Fruit fly (Drosophila melanogaster) whole organism, embryonic: ENCODE results near the gene PLCXD.

Experiments
- CG10209 ChIP-seq: fragments of 200-800 bp; sonication (Bioruptor generic); optimal IDR thresholded peaks from 3 replicates; lab custom pipeline; 2017; ENCODE audit warnings: missing biosample characterization, mild to moderate bottlenecking, missing genetic modification characterization, missing genetic modification reagents
- CG11085 ChIP-seq: fragments of 200-800 bp; sonication (Bioruptor generic); IDR thresholded peaks from 2 replicates; pipeline ENCODE4 v1.3.6; 2022; ENCODE audit warnings: missing biosample characterization, missing genetic modification characterization
- CG11093 ChIP-seq: fragments of 200-800 bp; sonication (Bioruptor generic); IDR thresholded peaks from 3 replicates; pipeline ENCODE4 v1.3.6; 2022; ENCODE audit warnings: missing biosample characterization, missing genetic modification characterization
- CG13894 ChIP-seq: fragments of 200-800 bp; sonication (Bioruptor generic); optimal IDR thresholded peaks from 3 replicates; lab custom pipeline; 2018; ENCODE audit warnings: missing biosample characterization, mild to moderate bottlenecking, missing genetic modification characterization, moderate library complexity
- CG1529 ChIP-seq: fragments of 200-800 bp; sonication (Bioruptor generic); optimal IDR thresholded peaks from 3 replicates; lab custom pipeline; 2018; ENCODE audit warnings: missing biosample characterization, missing genetic modification characterization
- CG15514 ChIP-seq: fragments of 200-800 bp; sonication (Bioruptor generic); optimal IDR thresholded peaks from 3 replicates; lab custom pipeline; 2017; ENCODE audit warnings: missing biosample characterization, missing genetic modification characterization, mild to moderate bottlenecking, moderate library complexity, missing genetic modification reagents
- CG16813 ChIP-seq: fragments of 200-800 bp; sonication (Bioruptor generic); IDR thresholded peaks from 3 replicates; pipeline ENCODE4 v1.3.6; 2022; ENCODE audit warnings: missing biosample characterization, missing genetic modification characterization; ENCODE audit not compliant: partially characterized antibody
- CG17361 ChIP-seq: fragments of 200-800 bp; sonication (Bioruptor generic); IDR thresholded peaks from 3 replicates; pipeline ENCODE4 v1.3.6; 2022; ENCODE audit warnings: missing biosample characterization, missing genetic modification characterization
- CG2875 ChIP-seq: fragments of 200-800 bp; sonication (Bioruptor generic); optimal IDR thresholded peaks from 2 replicates; lab custom pipeline; 2017; ENCODE audit warnings: missing biosample characterization, mild to moderate bottlenecking, missing genetic modification characterization, missing genetic modification reagents
- CG31388 ChIP-seq: fragments of 200-800 bp; sonication (Bioruptor generic); optimal IDR thresholded peaks from 2 replicates; lab custom pipeline; 2016; ENCODE audit warnings: missing biosample characterization, missing genetic modification characterization
- CG4328 ChIP-seq: fragments of 200-800 bp; sonication (Bioruptor generic); optimal IDR thresholded peaks from 3 replicates; lab custom pipeline; 2017; ENCODE audit warnings: missing biosample characterization, missing genetic modification reagents, missing genetic modification characterization
- CG6689 ChIP-seq: fragments of 200-800 bp; sonication (Bioruptor generic); IDR thresholded peaks from 2 replicates; pipeline ENCODE4 v1.3.6; 2022; ENCODE audit warnings: missing biosample characterization, missing genetic modification characterization
- CG6765 ChIP-seq: fragments of 200-800 bp; sonication (Bioruptor generic); optimal IDR thresholded peaks from 3 replicates; lab custom pipeline; 2017; ENCODE audit warnings: missing biosample characterization, mild to moderate bottlenecking, missing genetic modification characterization
- CG7271 ChIP-seq: fragments of 200-800 bp; sonication (Bioruptor generic); optimal IDR thresholded peaks from 2 replicates; lab custom pipeline; 2018; ENCODE audit warnings: missing biosample characterization, mild to moderate bottlenecking, missing genetic modification characterization, moderate library complexity
- CG7745 ChIP-seq: fragments of 200-800 bp; sonication (Bioruptor generic); optimal IDR thresholded peaks from 2 replicates; lab custom pipeline; 2018; ENCODE audit warnings: missing biosample characterization, mild to moderate bottlenecking, missing genetic modification characterization, moderate library complexity
- CG8388 ChIP-seq: fragments of 200-800 bp; sonication (Bioruptor generic); optimal IDR thresholded peaks from 2 replicates; lab custom pipeline; 2019; ENCODE audit warnings: missing biosample characterization, mild to moderate bottlenecking, missing genetic modification characterization, moderate library complexity
- D19A ChIP-seq: fragments of 200-800 bp; optimal IDR thresholded peaks from 3 replicates; lab custom pipeline; 2019; ENCODE audit warnings: missing biosample characterization, mild to moderate bottlenecking, missing genetic modification characterization, moderate library complexity
- Dll ChIP-seq: fragments of 200-800 bp; sonication (Bioruptor generic); IDR thresholded peaks from 4 replicates; pipeline ENCODE4 v1.3.6; 2022; ENCODE audit warnings: missing biosample characterization, missing genetic modification characterization; ENCODE audit not compliant: partially characterized antibody
- Doc3 ChIP-seq: fragments of 200-800 bp; sonication (Bioruptor generic); IDR thresholded peaks from 3 replicates; pipeline ENCODE4 v1.3.6; 2022; ENCODE audit warnings: missing biosample characterization, missing genetic modification characterization; ENCODE audit not compliant: partially characterized antibody
- Fer2 ChIP-seq: fragments of 200-800 bp; sonication (Bioruptor generic); optimal IDR thresholded peaks from 2 replicates; lab custom pipeline; 2018; ENCODE audit warnings: missing biosample characterization, mild to moderate bottlenecking, missing genetic modification characterization, moderate library complexity
- H2.0 ChIP-seq: fragments of 200-800 bp; sonication (Bioruptor generic); IDR thresholded peaks from 2 replicates; pipeline ENCODE4 v1.3.6; 2022; ENCODE audit warnings: missing biosample characterization, missing genetic modification characterization
- Poxn ChIP-seq: fragments of 200-800 bp; sonication (Bioruptor generic); IDR thresholded peaks from 2 replicates; pipeline ENCODE4 v1.3.6; 2022; ENCODE audit warnings: missing biosample characterization, missing genetic modification characterization
- Side ChIP-seq: fragments of 200-800 bp; sonication (Bioruptor generic); optimal IDR thresholded peaks from 2 replicates; lab custom pipeline; 2016; ENCODE audit warnings: missing biosample characterization, missing genetic modification characterization
- Six4 ChIP-seq: fragments of 200-800 bp; sonication (Bioruptor generic); optimal IDR thresholded peaks from 2 replicates; lab custom pipeline; 2016; ENCODE audit warnings: missing biosample characterization, missing genetic modification characterization
- Usf ChIP-seq: fragments of 200-800 bp; sonication (Bioruptor generic); optimal IDR thresholded peaks from 2 replicates; lab custom pipeline; 2017; ENCODE audit warnings: missing genotype, missing biosample characterization, missing genetic modification characterization
- Vsx1 ChIP-seq: fragments of 200-800 bp; sonication (Bioruptor generic); optimal IDR thresholded peaks from 2 replicates; lab custom pipeline; 2017; ENCODE audit warnings: missing biosample characterization, mild to moderate bottlenecking, missing genetic modification characterization, missing genetic modification reagents
- abd-A ChIP-seq: fragments of 200-800 bp; sonication (Bioruptor generic); optimal IDR thresholded peaks from 3 replicates; lab custom pipeline; 2019; ENCODE audit warnings: missing biosample characterization, mild to moderate bottlenecking, missing genetic modification characterization, moderate library complexity
- al ChIP-seq: fragments of 200-800 bp; sonication (Bioruptor generic); IDR thresholded peaks from 2 replicates; pipeline ENCODE4 v1.3.6; 2022; ENCODE audit warnings: missing biosample characterization, missing genetic modification characterization
- amos ChIP-seq: fragments of 200-800 bp; sonication (Bioruptor generic); IDR thresholded peaks from 2 replicates; pipeline ENCODE4 v1.3.6; 2022; ENCODE audit warnings: missing biosample characterization, missing genetic modification characterization; ENCODE audit not compliant: partially characterized antibody
- ap ChIP-seq: fragments of 200-800 bp; sonication (Bioruptor generic); IDR thresholded peaks from 2 replicates; pipeline ENCODE4 v1.3.6; 2022; ENCODE audit warnings: missing biosample characterization, missing genetic modification characterization
- ase ChIP-seq: fragments of 200-800 bp; sonication (Bioruptor generic); IDR thresholded peaks from 3 replicates; pipeline ENCODE4 v1.3.6; 2022; ENCODE audit warnings: missing biosample characterization, missing genetic modification characterization
- bigmax ChIP-seq: fragments of 200-800 bp; sonication (Bioruptor generic); optimal IDR thresholded peaks from 2 replicates; lab custom pipeline; 2018; ENCODE audit warnings: missing biosample characterization, mild to moderate bottlenecking, missing genetic modification characterization
- cg ChIP-seq: fragments of 200-800 bp; sonication (Bioruptor generic); optimal IDR thresholded peaks from 3 replicates; lab custom pipeline; 2019; ENCODE audit warnings: missing biosample characterization, mild to moderate bottlenecking, missing genetic modification characterization, moderate library complexity
- crol ChIP-seq: fragments of 200-800 bp; sonication (Bioruptor generic); IDR thresholded peaks from 2 replicates; pipeline ENCODE4 v1.3.6; 2022; ENCODE audit warnings: missing biosample characterization, missing genetic modification characterization
- gt ChIP-seq: fragments of 200-800 bp; sonication (Bioruptor generic); IDR thresholded peaks from 2 replicates; pipeline ENCODE4 v1.3.6; 2022; ENCODE audit warnings: missing biosample characterization, missing genetic modification characterization
- insv ChIP-seq, 2 experiments: fragments of 200-800 bp; sonication (Bioruptor generic); optimal IDR thresholded peaks; 3 replicates each; lab custom pipeline; 2016 to 2018; ENCODE audit warnings: missing biosample characterization in 2 of 2, missing genetic modification characterization in 2 of 2
- ken ChIP-seq: fragments of 200-800 bp; sonication (Bioruptor generic); IDR thresholded peaks from 3 replicates; pipeline ENCODE4 v1.3.6; 2022; ENCODE audit warnings: missing biosample characterization, missing genetic modification characterization
- kni ChIP-seq: fragments of 200-800 bp; sonication (Bioruptor generic); optimal IDR thresholded peaks from 3 replicates; lab custom pipeline; 2017; ENCODE audit warnings: mild to moderate bottlenecking, missing biosample characterization, missing genetic modification reagents, missing genetic modification characterization
- nau ChIP-seq: fragments of 200-800 bp; sonication (Bioruptor generic); optimal IDR thresholded peaks from 3 replicates; lab custom pipeline; 2017; ENCODE audit warnings: missing biosample characterization, mild to moderate bottlenecking, missing genetic modification characterization, missing genetic modification reagents
- nerfin-1 ChIP-seq: fragments of 200-800 bp; sonication (Bioruptor generic); optimal IDR thresholded peaks from 3 replicates; lab custom pipeline; 2019; ENCODE audit warnings: missing biosample characterization, mild to moderate bottlenecking, missing genetic modification characterization, moderate library complexity
- pros ChIP-seq: fragments of 200-800 bp; sonication (Bioruptor generic); optimal IDR thresholded peaks from 3 replicates; lab custom pipeline; 2019; ENCODE audit warnings: missing biosample characterization, mild to moderate bottlenecking, missing genetic modification characterization, moderate library complexity
- ro ChIP-seq: fragments of 200-800 bp; sonication (Bioruptor generic); IDR thresholded peaks from 2 replicates; pipeline ENCODE4 v1.3.6; 2022; ENCODE audit warnings: missing biosample characterization, missing genetic modification characterization
- sima ChIP-seq: fragments of 200-800 bp; sonication (Bioruptor generic); optimal IDR thresholded peaks from 2 replicates; lab custom pipeline; 2016; ENCODE audit warnings: missing biosample characterization, missing genetic modification characterization
- so ChIP-seq: fragments of 200-800 bp; sonication (Bioruptor generic); IDR thresholded peaks from 3 replicates; pipeline ENCODE4 v1.3.6; 2022; ENCODE audit warnings: missing biosample characterization, missing genetic modification characterization
- stc ChIP-seq: fragments of 200-800 bp; sonication (Bioruptor generic); IDR thresholded peaks from 2 replicates; pipeline ENCODE4 v1.3.6; 2022; ENCODE audit warnings: missing biosample characterization, missing genetic modification characterization
- stwl ChIP-seq: fragments of 200-800 bp; sonication (Bioruptor generic); optimal IDR thresholded peaks from 3 replicates; lab custom pipeline; 2018; ENCODE audit warnings: missing biosample characterization, mild to moderate bottlenecking, missing genetic modification characterization, moderate library complexity
- tio ChIP-seq: fragments of 200-800 bp; sonication (Bioruptor generic); optimal IDR thresholded peaks from 2 replicates; lab custom pipeline; 2017; ENCODE audit warnings: missing biosample characterization, missing genetic modification characterization, inconsistent platforms
- unpg ChIP-seq: fragments of 200-800 bp; sonication (Bioruptor generic); optimal IDR thresholded peaks from 3 replicates; lab custom pipeline; 2018; ENCODE audit warnings: missing biosample characterization, mild to moderate bottlenecking, missing genetic modification characterization, moderate library complexity
- zfh1 ChIP-seq: fragments of 200-800 bp; sonication (Bioruptor generic); IDR thresholded peaks from 3 replicates; pipeline ENCODE4 v1.3.6; 2022; ENCODE audit warnings: missing biosample characterization, missing genetic modification characterization

PLCXD gene

DNA sequence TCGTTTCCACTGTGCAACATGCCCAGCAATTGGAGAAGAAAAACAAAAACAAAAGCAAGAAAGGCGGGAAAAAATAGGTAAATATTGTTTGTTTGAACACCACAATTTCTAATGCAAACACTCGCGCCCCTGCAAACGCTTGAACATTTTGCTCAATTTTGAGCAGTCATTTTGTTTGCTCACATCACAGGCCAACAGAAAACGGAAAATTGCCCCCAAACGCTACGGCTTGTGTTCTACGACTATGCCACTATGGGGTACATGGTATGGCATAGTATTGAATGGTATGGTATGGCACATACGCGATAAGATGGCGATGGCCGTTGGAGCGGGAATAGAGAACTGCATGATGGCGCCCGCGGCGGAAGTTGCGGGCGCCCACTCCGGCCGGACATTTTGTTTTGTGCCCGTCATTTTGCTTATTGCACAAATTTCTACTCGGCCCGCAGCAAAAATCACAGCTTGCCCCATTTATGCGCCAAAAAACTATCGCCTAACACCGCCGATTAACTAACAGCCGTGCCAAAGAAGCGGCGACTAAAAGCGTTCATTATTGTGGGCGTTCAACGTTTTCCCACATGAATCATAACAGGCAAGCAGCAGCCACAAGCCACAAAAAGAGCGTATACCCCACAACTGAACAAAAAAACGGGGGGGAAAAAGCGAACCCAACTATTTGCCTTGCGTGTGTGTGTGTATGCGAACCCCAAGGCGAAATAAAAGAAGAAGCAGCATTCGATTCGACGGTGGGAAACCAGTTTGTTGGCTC, 44.8 kb upstream of the PLCXD start (continued):
- peak; percentile 88 for TF ChIP-seq kni (GFP tag; lab: Kevin White, UChicago)
- TF ChIP-seq abd-A (tag; lab: Kevin White, UChicago): peak; percentile 97
- no peak for TF ChIP-seq crol (GFP tag; lab: Robert Waterston, UW)
- peak; percentile 83 for TF ChIP-seq nau (GFP tag; lab: Kevin White, UChicago)
- TF ChIP-seq ase (GFP tag; lab: Robert Waterston, UW): no peak
- no peak for TF ChIP-seq ap (GFP tag; lab: Robert Waterston, UW)
- TF ChIP-seq CG2875 (GFP tag; lab: Kevin White, UChicago): peak; percentile 86
- no peak for TF ChIP-seq CG7271
- TF ChIP-seq CG7745 (tag; lab: Kevin White, UChicago): peak; percentile 86
- peak; percentile 47 for TF ChIP-seq Six4 (GFP tag; lab: Kevin White, UChicago)
- TF ChIP-seq insv (GFP tag; optimal IDR thresholded peaks at IDR 0.05; lab: Kevin White, UChicago): no peak
- peak; percentile 52 for TF ChIP-seq D19A (tag; lab: Kevin White, UChicago)
- peak; percentile 84 for TF ChIP-seq CG10209 (GFP tag; lab: Kevin White, UChicago)
- TF ChIP-seq CG13894 (tag; lab: Kevin White, UChicago): peak; percentile 87
- no peak for TF ChIP-seq CG11093
- peak; percentile 82 for TF ChIP-seq CG1529 (GFP tag; lab: Kevin White, UChicago)
- peak; percentile 62 for TF ChIP-seq pros (GFP tag; lab: Kevin White, UChicago)
- peak; percentile 36 for TF ChIP-seq CG6765 (GFP tag; lab: Kevin White, UChicago)
- no peak for TF ChIP-seq H2.0 (GFP tag; lab: Robert Waterston, UW)
- no peak for TF ChIP-seq stwl (tag; lab: Kevin White, UChicago)
- TF ChIP-seq CG31388: no peak
- TF ChIP-seq gt (GFP tag; lab: Robert Waterston, UW): no peak
- TF ChIP-seq bigmax (GFP tag; lab: Kevin White, UChicago): peak; percentile 50
- TF ChIP-seq cg (GFP tag; lab: Kevin White, UChicago): peak; percentile 60
- TF ChIP-seq CG11085 (GFP tag; lab: Robert Waterston, UW): no peak
- no peak for TF ChIP-seq Doc3 (GFP tag; lab: Robert Waterston, UW)
- TF ChIP-seq tio: no peak
- TF ChIP-seq zfh1 (GFP tag; lab: Robert Waterston, UW): no peak
- TF ChIP-seq Dll (GFP tag; lab: Robert Waterston, UW): no peak
- no peak for TF ChIP-seq CG6689 (GFP tag; lab: Robert Waterston, UW)
- peak; percentile 79 for TF ChIP-seq CG4328
- TF ChIP-seq Vsx1: peak; percentile 88
- TF ChIP-seq Poxn (GFP tag; lab: Robert Waterston, UW): no peak
- TF ChIP-seq unpg: peak; percentile 70
- no peak for TF ChIP-seq amos (GFP tag; lab: Robert Waterston, UW)
- TF ChIP-seq stc: no peak
- no peak for TF ChIP-seq ken (GFP tag; lab: Robert Waterston, UW)
- TF ChIP-seq sima (GFP tag; lab: Kevin White, UChicago): peak; percentile 39
- TF ChIP-seq CG15514 (GFP tag; lab: Kevin White, UChicago): peak; percentile 29
- no peak for TF ChIP-seq CG16813 (GFP tag; lab: Robert Waterston, UW)
- no peak for TF ChIP-seq ro
- no peak for TF ChIP-seq Usf
- TF ChIP-seq so (GFP tag; lab: Robert Waterston, UW): no peak
- TF ChIP-seq Side: peak; percentile 63
- no peak for TF ChIP-seq CG17361 (GFP tag; lab: Robert Waterston, UW)
- TF ChIP-seq nerfin-1 (tag; lab: Kevin White, UChicago): no peak
- TF ChIP-seq Fer2: no peak
- no peak for TF ChIP-seq al (GFP tag; lab: Robert Waterston, UW)
- peak; percentile 64 for TF ChIP-seq CG8388
